Fruit fly (Drosophila melanogaster) whole organism, prepupa: Measurements from ENCODE around the gene CG45263.

Experiments
- CG11294 ChIP-seq: fragments of 200-800 bp; sonication (Bioruptor generic); IDR thresholded peaks from 2 replicates; pipeline ENCODE4 v1.3.6; 2022; ENCODE audit warnings: missing biosample characterization, missing genetic modification characterization
- CG34406 ChIP-seq: fragments of 200-800 bp; sonication (Bioruptor generic); optimal IDR thresholded peaks from 3 replicates; lab custom pipeline; 2016; ENCODE audit warnings: missing biosample characterization, missing genetic modification characterization
- CG3919 ChIP-seq: fragments of 200-800 bp; sonication (Bioruptor generic); optimal IDR thresholded peaks from 3 replicates; lab custom pipeline; 2016; ENCODE audit warnings: missing biosample characterization, missing genetic modification characterization
- CG6163 ChIP-seq: fragments of 200-800 bp; sonication (Bioruptor generic); IDR thresholded peaks from 3 replicates; pipeline ENCODE4 v1.3.6; 2022; ENCODE audit warnings: missing biosample characterization, missing genetic modification characterization
- CG6854 ChIP-seq: fragments of 200-800 bp; sonication (Bioruptor generic); optimal IDR thresholded peaks from 2 replicates; lab custom pipeline; 2017; ENCODE audit warnings: missing biosample characterization, mild to moderate bottlenecking, missing genetic modification characterization
- Eip75B ChIP-seq: fragments of 200-800 bp; sonication (Bioruptor generic); optimal IDR thresholded peaks from 3 replicates; lab custom pipeline; 2016; ENCODE audit warnings: missing biosample characterization, missing genetic modification characterization
- Eip93F ChIP-seq: fragments of 200-800 bp; sonication (Bioruptor generic); optimal IDR thresholded peaks from 2 replicates; lab custom pipeline; 2016; ENCODE audit warnings: missing biosample characterization, mild to moderate bottlenecking, missing genetic modification characterization
- Hr4 ChIP-seq: fragments of 200-800 bp; sonication (Bioruptor generic); optimal IDR thresholded peaks from 3 replicates; lab custom pipeline; 2016; ENCODE audit warnings: missing biosample characterization, missing genetic modification characterization
- dac ChIP-seq: fragments of 200-800 bp; sonication (Bioruptor generic); optimal IDR thresholded peaks from 2 replicates; lab custom pipeline; 2017; ENCODE audit warnings: missing biosample characterization, mild to moderate bottlenecking, missing genetic modification characterization
- dsx ChIP-seq: fragments of 200-800 bp; optimal IDR thresholded peaks from 3 replicates; lab custom pipeline; 2019; ENCODE audit warnings: missing biosample characterization, mild to moderate bottlenecking, missing genetic modification characterization, moderate library complexity; ENCODE audit not compliant: poor library complexity, severe bottlenecking
- fd59A ChIP-seq: fragments of 200-800 bp; sonication (Bioruptor generic); optimal IDR thresholded peaks from 2 replicates; lab custom pipeline; 2017; ENCODE audit warnings: missing biosample characterization, mild to moderate bottlenecking, missing genetic modification characterization, missing genetic modification reagents
- fkh ChIP-seq: fragments of 200-800 bp; sonication (Bioruptor generic); optimal IDR thresholded peaks from 3 replicates; lab custom pipeline; 2017; ENCODE audit warnings: missing biosample characterization, mild to moderate bottlenecking, missing genetic modification characterization, moderate library complexity
- svp ChIP-seq: fragments of 200-800 bp; sonication (Bioruptor generic); peaks from one replicate; lab custom pipeline; 2016; ENCODE audit warnings: missing biosample characterization, missing genetic modification characterization
- topi ChIP-seq: fragments of 200-800 bp; sonication (Bioruptor generic); optimal IDR thresholded peaks from 3 replicates; lab custom pipeline; 2016; ENCODE audit warnings: missing biosample characterization, missing genetic modification characterization

DNA sequence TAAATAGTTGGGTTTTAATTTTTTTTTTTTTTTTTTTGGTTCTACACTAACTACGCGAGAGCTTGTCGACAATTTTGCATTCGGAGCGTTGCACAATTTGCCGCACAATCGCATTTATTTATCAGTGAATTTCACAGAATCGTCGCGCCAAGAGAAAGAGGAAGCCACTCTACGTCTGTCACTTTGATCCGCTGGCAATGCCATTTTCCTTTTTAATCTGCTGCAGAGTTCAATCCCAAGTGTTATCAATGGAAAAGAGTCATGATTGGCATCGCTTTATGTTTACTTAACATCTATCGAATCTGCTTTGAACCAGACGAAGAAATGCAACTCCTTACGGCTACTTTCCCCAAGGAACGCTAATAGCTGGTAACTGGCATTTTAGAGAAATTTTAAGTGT, 147.8 kb downstream of the CG45263 start:
- no peak for TF ChIP-seq CG6854 (GFP tag; lab: Kevin White, UChicago)
- TF ChIP-seq fd59A (GFP tag; lab: Kevin White, UChicago), result no peak
- TF ChIP-seq CG11294 (GFP tag; lab: Robert Waterston, UW), result no peak
- TF ChIP-seq CG6163 (GFP tag; lab: Robert Waterston, UW), result no peak
- no peak for TF ChIP-seq CG3919 (GFP tag; lab: Kevin White, UChicago)
- TF ChIP-seq CG34406 (GFP tag; lab: Kevin White, UChicago), result no peak
- no peak for TF ChIP-seq Eip75B (GFP tag; lab: Kevin White, UChicago)
- TF ChIP-seq dsx (GFP tag; lab: Kevin White, UChicago), result peak; percentile 54
- TF ChIP-seq topi (GFP tag; lab: Kevin White, UChicago), result no peak
- no peak for TF ChIP-seq Eip93F
- TF ChIP-seq Hr4 (GFP tag; lab: Kevin White, UChicago), result no peak
- TF ChIP-seq fkh, result no peak
- peak; percentile 99 for TF ChIP-seq svp
- TF ChIP-seq dac (GFP tag; lab: Kevin White, UChicago), result no peak
